Fruit fly (Drosophila melanogaster): ENCODE measurements around the gene CG33158.
A peak's percentile ranks its signal among the peaks of the same experiment; 100 is the strongest.

Gene CG33158

dm6 chr3L:16411566-16411965 is 7.8 kb upstream of the CG33158 start, which contains the start of gene fax:
Gene fax, minus strand, starts transcription at chr3L:16411828.
- TF ChIP-seq Myc (optimal IDR thresholded peaks at IDR 0.05) (no peak), br (GFP tag; optimal IDR thresholded peaks at IDR 0.05) (peak; percentile 54), dmrt93B (GFP tag; optimal IDR thresholded peaks at IDR 0.05) (no peak), Dfd (GFP tag; optimal IDR thresholded peaks at IDR 0.05) (no peak), CG32264 (GFP tag; optimal IDR thresholded peaks at IDR 0.05) (no peak), Vsx2 (GFP tag; optimal IDR thresholded peaks at IDR 0.05; ENCODE audit: partially characterized antibody) (peak; percentile 84), brk (GFP tag; optimal IDR thresholded peaks at IDR 0.05) (no peak), sv (GFP tag; optimal IDR thresholded peaks at IDR 0.05) (no peak), dl (GFP tag; optimal IDR thresholded peaks at IDR 0.05; ENCODE audit: insufficient read depth in 1 of 2, partially characterized antibody in 2 of 2) (peak; percentile 7 to 25), h (GFP tag; optimal IDR thresholded peaks at IDR 0.05) (peak; percentile 31), usp (GFP tag; optimal IDR thresholded peaks at IDR 0.05) (no peak), Sp1 (GFP tag; optimal IDR thresholded peaks at IDR 0.05) (peak; percentile 73), woc (GFP tag; optimal IDR thresholded peaks at IDR 0.05) (no peak), Hr78 (GFP tag; optimal IDR thresholded peaks at IDR 0.05) (no peak), Hr83 (GFP tag; optimal IDR thresholded peaks at IDR 0.05; ENCODE audit: poor library complexity, severe bottlenecking) (peak; percentile 79), CG9705 (GFP tag; optimal IDR thresholded peaks at IDR 0.05) (peak; percentile 39), Rel (GFP tag; optimal IDR thresholded peaks at IDR 0.05) (peak; percentile 22), Rel (tag; optimal IDR thresholded peaks at IDR 0.05) (peak; percentile 54), Jra (GFP tag; optimal IDR thresholded peaks at IDR 0.05) (no peak), dsf (GFP tag; optimal IDR thresholded peaks at IDR 0.05; ENCODE audit: borderline replicate concordance) (no peak), Mio (GFP tag; optimal IDR thresholded peaks at IDR 0.05) (no peak), N (GFP tag; optimal IDR thresholded peaks at IDR 0.05) (no peak), HLH106 (tag; optimal IDR thresholded peaks at IDR 0.05) (no peak), ey (GFP tag; optimal IDR thresholded peaks at IDR 0.05) (peak; percentile 7), CrebA (GFP tag; optimal IDR thresholded peaks at IDR 0.05; ENCODE audit: borderline replicate concordance) (no peak), Abd-B (GFP tag; optimal IDR thresholded peaks at IDR 0.05) (no peak), foxo (GFP tag; optimal IDR thresholded peaks at IDR 0.05) (peak in 1 of 2 experiments; percentile 19), fru (GFP tag; optimal IDR thresholded peaks at IDR 0.05) (peak; percentile 4), psq (GFP tag; optimal IDR thresholded peaks at IDR 0.05) (peak; percentile 31), lola (GFP tag; optimal IDR thresholded peaks at IDR 0.05) (no peak), sage (GFP tag; optimal IDR thresholded peaks at IDR 0.05) (peak; percentile 37), tai (GFP tag; optimal IDR thresholded peaks at IDR 0.05) (no peak), GATAd (GFP tag; optimal IDR thresholded peaks at IDR 0.05) (no peak), Dif (GFP tag; optimal IDR thresholded peaks at IDR 0.05; ENCODE audit: partially characterized antibody) (peak; percentile 81), jim (GFP tag; optimal IDR thresholded peaks at IDR 0.05) (no peak), OdsH (GFP tag; optimal IDR thresholded peaks at IDR 0.05) (peak; percentile 44), rgr (GFP tag; optimal IDR thresholded peaks at IDR 0.05) (peak; percentile 93), pan (optimal IDR thresholded peaks at IDR 0.05) (no peak), Hnf4 (GFP tag; optimal IDR thresholded peaks at IDR 0.05) (no peak)

- TF ChIP-seq woc (GFP tag; optimal IDR thresholded peaks at IDR 0.05) (peak; percentile 21), N (GFP tag; optimal IDR thresholded peaks at IDR 0.05) (no peak), HLH106 (tag; optimal IDR thresholded peaks at IDR 0.05) (no peak), foxo (GFP tag; optimal IDR thresholded peaks at IDR 0.05) (no peak), CrebA (GFP tag; optimal IDR thresholded peaks at IDR 0.05; ENCODE audit: borderline replicate concordance) (no peak), Myc (optimal IDR thresholded peaks at IDR 0.05) (peak; percentile 65), brk (GFP tag; optimal IDR thresholded peaks at IDR 0.05) (no peak), Dfd (GFP tag; optimal IDR thresholded peaks at IDR 0.05) (no peak), Hr78 (GFP tag; optimal IDR thresholded peaks at IDR 0.05) (no peak), Jra (GFP tag; optimal IDR thresholded peaks at IDR 0.05) (no peak), Sp1 (GFP tag; optimal IDR thresholded peaks at IDR 0.05) (no peak), lola (GFP tag; optimal IDR thresholded peaks at IDR 0.05) (no peak), Dif (GFP tag; optimal IDR thresholded peaks at IDR 0.05; ENCODE audit: partially characterized antibody) (no peak), rgr (GFP tag; optimal IDR thresholded peaks at IDR 0.05) (peak; percentile 40), psq (GFP tag; optimal IDR thresholded peaks at IDR 0.05) (peak; percentile 17), fru (GFP tag; optimal IDR thresholded peaks at IDR 0.05) (peak; percentile 51), CG9705 (GFP tag; optimal IDR thresholded peaks at IDR 0.05) (no peak), h (GFP tag; optimal IDR thresholded peaks at IDR 0.05) (peak; percentile 42), Vsx2 (GFP tag; optimal IDR thresholded peaks at IDR 0.05; ENCODE audit: partially characterized antibody) (no peak), tai (GFP tag; optimal IDR thresholded peaks at IDR 0.05) (no peak), ey (GFP tag; optimal IDR thresholded peaks at IDR 0.05) (peak; percentile 21), dmrt93B (GFP tag; optimal IDR thresholded peaks at IDR 0.05) (no peak), br (GFP tag; optimal IDR thresholded peaks at IDR 0.05) (no peak), jim (GFP tag; optimal IDR thresholded peaks at IDR 0.05) (peak; percentile 12), CG32264 (GFP tag; optimal IDR thresholded peaks at IDR 0.05) (no peak), Rel (GFP tag; optimal IDR thresholded peaks at IDR 0.05) (no peak), Rel (tag; optimal IDR thresholded peaks at IDR 0.05) (peak; percentile 10), pan (optimal IDR thresholded peaks at IDR 0.05) (no peak), usp (GFP tag; optimal IDR thresholded peaks at IDR 0.05) (no peak), dsf (GFP tag; optimal IDR thresholded peaks at IDR 0.05; ENCODE audit: borderline replicate concordance) (no peak), sv (GFP tag; optimal IDR thresholded peaks at IDR 0.05) (peak; percentile 35), GATAd (GFP tag; optimal IDR thresholded peaks at IDR 0.05) (peak; percentile 10), Mio (GFP tag; optimal IDR thresholded peaks at IDR 0.05) (no peak), Abd-B (GFP tag; optimal IDR thresholded peaks at IDR 0.05) (no peak), dl (GFP tag; optimal IDR thresholded peaks at IDR 0.05; ENCODE audit: insufficient read depth in 1 of 2, partially characterized antibody in 2 of 2) (no peak), sage (GFP tag; optimal IDR thresholded peaks at IDR 0.05) (no peak), Hr83 (GFP tag; optimal IDR thresholded peaks at IDR 0.05; ENCODE audit: poor library complexity, severe bottlenecking) (peak; percentile 5), OdsH (GFP tag; optimal IDR thresholded peaks at IDR 0.05) (no peak), Hnf4 (GFP tag; optimal IDR thresholded peaks at IDR 0.05) (no peak)
These were observed 6.9 kb upstream of the CG33158 start, which contains the start of gene Serinc for dm6 chr3L:16412394-16412950. Gene Serinc, plus strand, starts transcription at chr3L:16412722.
